Fruit fly (Drosophila melanogaster) whole organism, embryonic: ENCODE results near the gene Cht2.

ENCODE experiments used
- Adf1 ChIP-seq: fragments of 200-800 bp; sonication (Bioruptor generic); IDR thresholded peaks from 2 replicates; pipeline ENCODE4 v1.3.6; 2022; ENCODE audit warnings: missing biosample characterization, missing genetic modification characterization
- Awh ChIP-seq: fragments of 200-800 bp; sonication (Bioruptor generic); IDR thresholded peaks from 2 replicates; pipeline ENCODE4, ENCODE4 v1.3.6; 2022; ENCODE audit warnings: missing biosample characterization, missing genetic modification characterization
- CG10431 ChIP-seq: fragments of 200-800 bp; sonication (Bioruptor generic); optimal IDR thresholded peaks from 3 replicates; lab custom pipeline; 2018; ENCODE audit warnings: missing biosample characterization, mild to moderate bottlenecking, missing genetic modification characterization
- CG12236 ChIP-seq: fragments of 200-800 bp; sonication (Bioruptor generic); optimal IDR thresholded peaks from 2 replicates; lab custom pipeline; 2016; ENCODE audit warnings: missing biosample characterization, missing genetic modification characterization
- CG12299 ChIP-seq: fragments of 200-800 bp; sonication (Bioruptor generic); optimal IDR thresholded peaks from 2 replicates; lab custom pipeline; 2018; ENCODE audit warnings: missing biosample characterization, mild to moderate bottlenecking, missing genetic modification characterization
- CG13287 ChIP-seq: fragments of 200-800 bp; sonication (Bioruptor generic); IDR thresholded peaks from 2 replicates; pipeline ENCODE4 v1.3.6; 2022; ENCODE audit warnings: missing biosample characterization, missing genetic modification characterization; ENCODE audit not compliant: partially characterized antibody
- CG15269 ChIP-seq: fragments of 200-800 bp; sonication (Bioruptor generic); optimal IDR thresholded peaks from 2 replicates; lab custom pipeline; 2018; ENCODE audit warnings: missing biosample characterization, mild to moderate bottlenecking, missing genetic modification characterization, moderate library complexity
- CG1647 ChIP-seq: fragments of 200-800 bp; sonication (Bioruptor generic); optimal IDR thresholded peaks from 3 replicates; lab custom pipeline; 2016; ENCODE audit warnings: missing biosample characterization, missing genetic modification characterization
- CG16863 ChIP-seq: fragments of 200-800 bp; sonication (Bioruptor generic); optimal IDR thresholded peaks from 3 replicates; lab custom pipeline; 2016; ENCODE audit warnings: missing biosample characterization, missing genetic modification characterization
- CG17568 ChIP-seq: fragments of 200-800 bp; sonication (Bioruptor generic); optimal IDR thresholded peaks from 2 replicates; lab custom pipeline; 2018; ENCODE audit warnings: missing biosample characterization, mild to moderate bottlenecking, missing genetic modification characterization, moderate library complexity
- CG2712 ChIP-seq: fragments of 200-800 bp; optimal IDR thresholded peaks from 3 replicates; lab custom pipeline; 2019; ENCODE audit warnings: missing biosample characterization, mild to moderate bottlenecking, missing genetic modification characterization, moderate library complexity
- CG4282 ChIP-seq: fragments of 200-800 bp; sonication (Bioruptor generic); optimal IDR thresholded peaks from 2 replicates; lab custom pipeline; 2016; ENCODE audit warnings: missing biosample characterization, missing genetic modification characterization
- CG4854 ChIP-seq: fragments of 200-800 bp; sonication (Bioruptor generic); optimal IDR thresholded peaks from 2 replicates; lab custom pipeline; 2016; ENCODE audit warnings: missing biosample characterization, missing genetic modification characterization, inconsistent platforms
- CG6813 ChIP-seq: fragments of 200-800 bp; sonication (Bioruptor generic); optimal IDR thresholded peaks from 2 replicates; lab custom pipeline; 2017; ENCODE audit warnings: missing biosample characterization, missing genetic modification characterization, mild to moderate bottlenecking, moderate library complexity, missing genetic modification reagents
- CG7786 ChIP-seq: fragments of 200-800 bp; sonication (Bioruptor generic); optimal IDR thresholded peaks from 2 replicates; lab custom pipeline; 2016; ENCODE audit warnings: missing biosample characterization, missing genetic modification characterization
- CG8388 ChIP-seq: fragments of 200-800 bp; sonication (Bioruptor generic); optimal IDR thresholded peaks from 2 replicates; lab custom pipeline; 2019; ENCODE audit warnings: missing biosample characterization, mild to moderate bottlenecking, missing genetic modification characterization, moderate library complexity
- CG9215 ChIP-seq: fragments of 200-800 bp; sonication (Bioruptor generic); IDR thresholded peaks from 2 replicates; pipeline ENCODE4 v1.3.6; 2022; ENCODE audit warnings: missing biosample characterization, missing genetic modification characterization
- CoRest ChIP-seq: fragments of 200-800 bp; sonication (Bioruptor generic); optimal IDR thresholded peaks from 3 replicates; lab custom pipeline; 2018; ENCODE audit warnings: missing biosample characterization, mild to moderate bottlenecking, missing genetic modification characterization, moderate library complexity
- Dbx ChIP-seq: fragments of 200-800 bp; sonication (Bioruptor generic); IDR thresholded peaks from 3 replicates; pipeline ENCODE4 v1.3.6; 2022; ENCODE audit warnings: missing biosample characterization, missing genetic modification characterization
- Dip3 ChIP-seq: fragments of 200-800 bp; sonication (Bioruptor generic); optimal IDR thresholded peaks from 3 replicates; lab custom pipeline; 2016; ENCODE audit warnings: missing biosample characterization, missing genetic modification characterization
- E2f1 ChIP-seq: fragments of 200-800 bp; sonication (Bioruptor generic); IDR thresholded peaks from 2 replicates; pipeline ENCODE4 v1.3.6; 2022; ENCODE audit warnings: missing biosample characterization, missing genetic modification characterization
- Fer3 ChIP-seq: fragments of 200-800 bp; sonication (Bioruptor generic); optimal IDR thresholded peaks from 2 replicates; lab custom pipeline; 2018; ENCODE audit warnings: missing biosample characterization, mild to moderate bottlenecking, missing genetic modification characterization, moderate library complexity
- HLH54F ChIP-seq: fragments of 200-800 bp; sonication (Bioruptor generic); optimal IDR thresholded peaks from 3 replicates; lab custom pipeline; 2016; ENCODE audit warnings: missing biosample characterization, missing genetic modification characterization
- HLHmδ ChIP-seq: fragments of 200-800 bp; sonication (Bioruptor generic); optimal IDR thresholded peaks from 2 replicates; lab custom pipeline; 2018; ENCODE audit warnings: missing biosample characterization, mild to moderate bottlenecking, missing genetic modification characterization, moderate library complexity
- Hr78 ChIP-seq, 2 experiments: fragments of 200-800 bp in 1 of 2; fragments of >200 bp in 1 of 2; sonication (Bioruptor generic) in 1 of 2; optimal IDR thresholded peaks; 2 replicates each; lab custom pipeline; 2017 to 2019; ENCODE audit warnings: missing biosample characterization in 2 of 2, missing genetic modification characterization in 2 of 2, mild to moderate bottlenecking in 1 of 2, moderate library complexity in 1 of 2
- NC2β ChIP-seq: fragments of 200-800 bp; sonication (Bioruptor generic); optimal IDR thresholded peaks from 2 replicates; lab custom pipeline; 2016; ENCODE audit warnings: missing biosample characterization, missing genetic modification characterization
- Ravus ChIP-seq: fragments of 200-800 bp; sonication (Bioruptor generic); IDR thresholded peaks from 2 replicates; pipeline ENCODE4 v1.3.6; 2022; ENCODE audit warnings: missing biosample characterization, missing genetic modification characterization
- Stat92E ChIP-seq, 3 experiments: fragments of >200 bp in 2 of 3; fragments of 200-800 bp in 1 of 3; sonication (Bioruptor generic) in 1 of 3; optimal IDR thresholded peaks; 2 replicates each; lab custom pipeline; 2017 to 2019; ENCODE audit warnings: missing biosample characterization in 3 of 3, missing genetic modification characterization in 3 of 3, mild to moderate bottlenecking in 1 of 3, moderate library complexity in 1 of 3
- Tbp ChIP-seq: fragments of >200 bp; optimal IDR thresholded peaks from 2 replicates; lab custom pipeline; 2018; ENCODE audit warnings: missing biosample characterization, missing genetic modification characterization
- al ChIP-seq: fragments of 200-800 bp; sonication (Bioruptor generic); IDR thresholded peaks from 2 replicates; pipeline ENCODE4 v1.3.6; 2022; ENCODE audit warnings: missing biosample characterization, missing genetic modification characterization
- ash1 ChIP-seq: fragments of 200-800 bp; sonication (Bioruptor generic); optimal IDR thresholded peaks from 2 replicates; lab custom pipeline; 2018; ENCODE audit warnings: missing biosample characterization, mild to moderate bottlenecking, missing genetic modification characterization
- bigmax ChIP-seq: fragments of 200-800 bp; sonication (Bioruptor generic); optimal IDR thresholded peaks from 2 replicates; lab custom pipeline; 2018; ENCODE audit warnings: missing biosample characterization, mild to moderate bottlenecking, missing genetic modification characterization
- bsh ChIP-seq, 2 experiments: fragments of 200-800 bp; sonication (Bioruptor generic); optimal IDR thresholded peaks; 2 replicates each; lab custom pipeline; 2017 to 2018; ENCODE audit warnings: mild to moderate bottlenecking in 2 of 2, missing biosample characterization in 2 of 2, missing genetic modification characterization in 2 of 2, moderate library complexity in 1 of 2
- chn ChIP-seq: fragments of 200-800 bp; sonication (Bioruptor generic); optimal IDR thresholded peaks from 2 replicates; lab custom pipeline; 2016; ENCODE audit warnings: missing biosample characterization, missing genetic modification characterization
- fu2 ChIP-seq: fragments of 200-800 bp; sonication (Bioruptor generic); optimal IDR thresholded peaks from 2 replicates; lab custom pipeline; 2016; ENCODE audit warnings: missing biosample characterization, missing genetic modification characterization
- grn ChIP-seq: fragments of 200-800 bp; sonication (Bioruptor generic); optimal IDR thresholded peaks from 3 replicates; lab custom pipeline; 2017; ENCODE audit warnings: missing biosample characterization, missing genetic modification characterization
- jigr1 ChIP-seq: fragments of 200-800 bp; sonication (Bioruptor generic); IDR thresholded peaks from 3 replicates; pipeline ENCODE4 v1.3.6; 2022; ENCODE audit warnings: missing biosample characterization, missing genetic modification characterization
- kni ChIP-seq: fragments of 200-800 bp; sonication (Bioruptor generic); optimal IDR thresholded peaks from 3 replicates; lab custom pipeline; 2017; ENCODE audit warnings: mild to moderate bottlenecking, missing biosample characterization, missing genetic modification reagents, missing genetic modification characterization
- knrl ChIP-seq: fragments of 200-800 bp; sonication (Bioruptor generic); IDR thresholded peaks from 3 replicates; pipeline ENCODE4 v1.3.6; 2022; ENCODE audit warnings: missing biosample characterization, missing genetic modification characterization; ENCODE audit not compliant: partially characterized antibody
- lbe ChIP-seq: fragments of 200-800 bp; sonication (Bioruptor generic); optimal IDR thresholded peaks from 2 replicates; lab custom pipeline; 2016; ENCODE audit warnings: missing biosample characterization, mild to moderate bottlenecking, missing genetic modification characterization
- nerfin-1 ChIP-seq: fragments of 200-800 bp; sonication (Bioruptor generic); optimal IDR thresholded peaks from 3 replicates; lab custom pipeline; 2019; ENCODE audit warnings: missing biosample characterization, mild to moderate bottlenecking, missing genetic modification characterization, moderate library complexity
- nom ChIP-seq: fragments of 200-800 bp; sonication (Bioruptor generic); optimal IDR thresholded peaks from 2 replicates; lab custom pipeline; 2017; ENCODE audit warnings: missing biosample characterization, missing genetic modification characterization, mild to moderate bottlenecking, moderate library complexity, missing genetic modification reagents
- pho ChIP-seq: fragments of 200-800 bp; sonication (Bioruptor generic); optimal IDR thresholded peaks from 2 replicates; lab custom pipeline; 2016; ENCODE audit warnings: missing biosample characterization, missing genetic modification characterization
- seq ChIP-seq: fragments of 200-800 bp; sonication (Bioruptor generic); IDR thresholded peaks from 2 replicates; pipeline ENCODE4 v1.3.6; 2022; ENCODE audit warnings: missing biosample characterization, missing genetic modification characterization
- sima ChIP-seq: fragments of 200-800 bp; sonication (Bioruptor generic); optimal IDR thresholded peaks from 2 replicates; lab custom pipeline; 2016; ENCODE audit warnings: missing biosample characterization, missing genetic modification characterization
- so ChIP-seq: fragments of 200-800 bp; sonication (Bioruptor generic); IDR thresholded peaks from 3 replicates; pipeline ENCODE4 v1.3.6; 2022; ENCODE audit warnings: missing biosample characterization, missing genetic modification characterization
- sqz ChIP-seq: fragments of 200-800 bp; sonication (Bioruptor generic); optimal IDR thresholded peaks from 3 replicates; lab custom pipeline; 2018; ENCODE audit warnings: missing biosample characterization, mild to moderate bottlenecking, missing genetic modification characterization
- stwl ChIP-seq: fragments of 200-800 bp; sonication (Bioruptor generic); optimal IDR thresholded peaks from 3 replicates; lab custom pipeline; 2018; ENCODE audit warnings: missing biosample characterization, mild to moderate bottlenecking, missing genetic modification characterization, moderate library complexity

Gene Cht2

dm6 chr3L:1794164-1794942 is 38.6 kb upstream of the Cht2 start (continued):
- TF ChIP-seq Dbx (GFP tag; lab: Robert Waterston, UW) (peak; percentile 61; the same call in 1 of the 3 replicates), HLH54F (no peak), CG15269 (no peak), CG6813 (GFP tag; lab: Kevin White, UChicago) (peak; percentile 21), knrl (GFP tag; lab: Robert Waterston, UW) (peak; percentile 36; the same call in 1 of the 3 replicates), CG12236 (GFP tag; lab: Kevin White, UChicago) (no peak), lbe (GFP tag; lab: Kevin White, UChicago) (no peak), NC2β (no peak), Hr78 (GFP tag; optimal IDR thresholded peaks at IDR 0.05; lab: Kevin White, UChicago) (peak in 1 of 2 experiments; percentile 71), so (GFP tag; lab: Robert Waterston, UW) (peak; percentile 59; the same call in 1 of the 3 replicates), chn (GFP tag; lab: Kevin White, UChicago) (no peak), sqz (GFP tag; lab: Kevin White, UChicago) (peak; percentile 92), CG4854 (no peak), HLHmδ (GFP tag; lab: Kevin White, UChicago) (peak; percentile 26), grn (peak; percentile 58), kni (GFP tag; lab: Kevin White, UChicago) (peak; percentile 64), al (GFP tag; lab: Robert Waterston, UW) (no peak), CG7786 (GFP tag; lab: Kevin White, UChicago) (no peak), nom (no peak), CG9215 (GFP tag; lab: Robert Waterston, UW) (no peak), E2f1 (GFP tag; lab: Robert Waterston, UW) (no peak; the same call in 1 of the 2 replicates), CG12299 (tag; lab: Kevin White, UChicago) (no peak), sima (no peak), Dip3 (GFP tag; lab: Kevin White, UChicago) (no peak), bigmax (GFP tag; lab: Kevin White, UChicago) (no peak), Tbp (GFP tag; lab: Kevin White, UChicago) (no peak), jigr1 (GFP tag; lab: Robert Waterston, UW) (no peak), pho (GFP tag; lab: Kevin White, UChicago) (no peak), CG17568 (GFP tag; lab: Kevin White, UChicago) (no peak), bsh (GFP tag; optimal IDR thresholded peaks at IDR 0.05; lab: Kevin White, UChicago) (peak in 1 of 2 experiments; percentile 33), CG16863 (GFP tag; lab: Kevin White, UChicago) (no peak), CG1647 (GFP tag; lab: Kevin White, UChicago) (no peak), CG8388 (no peak), Fer3 (tag; lab: Kevin White, UChicago) (peak; percentile 7), stwl (tag; lab: Kevin White, UChicago) (no peak), ash1 (peak; percentile 73), seq (GFP tag; lab: Robert Waterston, UW) (peak; percentile 21; the same call in 1 of the 2 replicates), CG2712 (no peak), CoRest (tag; lab: Kevin White, UChicago) (no peak), nerfin-1 (tag; lab: Kevin White, UChicago) (peak; percentile 84), CG13287 (GFP tag; lab: Robert Waterston, UW) (no peak; the same call in 1 of the 2 replicates), Stat92E (GFP tag; optimal IDR thresholded peaks at IDR 0.05; lab: Kevin White, UChicago) (no peak), Awh (GFP tag; lab: Robert Waterston, UW) (no peak), CG4282 (no peak), fu2 (GFP tag; lab: Kevin White, UChicago) (no peak), CG10431 (GFP tag; lab: Kevin White, UChicago) (no peak), Adf1 (GFP tag; lab: Robert Waterston, UW) (peak; percentile 64), Ravus (no peak)
